Fruit fly (Drosophila melanogaster): ENCODE measurements around the gene Lsd-2.

Lsd-2 gene

dm6 chrX:15075485-15076037 lies 459 bp downstream of the Lsd-2 start:
- TF ChIP-seq pfk (GFP tag; optimal IDR thresholded peaks at IDR 0.05) (peak; percentile 84), sens (GFP tag) (no peak)

dm6 chrX:15074646-15075351 lies 1.2 kb downstream of the Lsd-2 start:
- peak; percentile 89 for TF ChIP-seq CG12942 (GFP tag; optimal IDR thresholded peaks at IDR 0.05)
- peak in 1 of 2 experiments; percentile 80 for TF ChIP-seq Eip74EF (GFP tag; optimal IDR thresholded peaks at IDR 0.05)
- peak; percentile 75 for TF ChIP-seq dati (GFP tag; IDR thresholded peaks at IDR 0.05)
- peak; percentile 91 for TF ChIP-seq pnt (GFP tag; optimal IDR thresholded peaks at IDR 0.05)
- peak; percentile 55 for TF ChIP-seq Ravus (GFP tag; IDR thresholded peaks at IDR 0.05)
- no peak for TF ChIP-seq CG15479 (GFP tag; optimal IDR thresholded peaks at IDR 0.05)
- peak; percentile 65 for TF ChIP-seq CG9437 (GFP tag; optimal IDR thresholded peaks at IDR 0.05)
- TF ChIP-seq D (optimal IDR thresholded peaks at IDR 0.05): no peak
- peak; percentile 69 for TF ChIP-seq D (GFP tag; optimal IDR thresholded peaks at IDR 0.05)
- peak; percentile 89; the same call in 2 of the 3 replicates for TF ChIP-seq CG34422 (GFP tag; IDR thresholded peaks at IDR 0.05)
- peak; percentile 64 for TF ChIP-seq exex (tag; optimal IDR thresholded peaks at IDR 0.05)
- peak; percentile 70 for TF ChIP-seq CG12071 (GFP tag; optimal IDR thresholded peaks at IDR 0.05)
- TF ChIP-seq crol (GFP tag; IDR thresholded peaks at IDR 0.05): peak; percentile 56; the same call in 1 of the 2 replicates
- TF ChIP-seq peb (GFP tag; IDR thresholded peaks at IDR 0.05): peak; percentile 33; the same call in 1 of the 2 replicates
- peak; percentile 91 for TF ChIP-seq pum (GFP tag; optimal IDR thresholded peaks at IDR 0.05)
- TF ChIP-seq Sry-β (GFP tag; optimal IDR thresholded peaks at IDR 0.05): peak; percentile 97
- peak; percentile 95 for TF ChIP-seq CG9932 (GFP tag; IDR thresholded peaks at IDR 0.05)
- TF ChIP-seq row (GFP tag; IDR thresholded peaks at IDR 0.05): peak; percentile 98
- TF ChIP-seq Sox100B (GFP tag; optimal IDR thresholded peaks at IDR 0.05): peak; percentile 84
- peak; percentile 74 for TF ChIP-seq ash1 (GFP tag; optimal IDR thresholded peaks at IDR 0.05)
- peak; percentile 71; the same call in 1 of the 2 replicates for TF ChIP-seq CkIIα-i1 (GFP tag; IDR thresholded peaks at IDR 0.05)
- peak; percentile 84 for TF ChIP-seq CG2712 (tag; optimal IDR thresholded peaks at IDR 0.05)
- TF ChIP-seq CG17385 (GFP tag; optimal IDR thresholded peaks at IDR 0.05): peak; percentile 79
- TF ChIP-seq H2.0 (GFP tag; IDR thresholded peaks at IDR 0.05): peak; percentile 84
- TF ChIP-seq MBD-R2 (GFP tag; IDR thresholded peaks at IDR 0.05): peak; percentile 60
- peak; percentile 83 for TF ChIP-seq ab (GFP tag; optimal IDR thresholded peaks at IDR 0.05)
- peak; percentile 77 for TF ChIP-seq Ssrp (tag; optimal IDR thresholded peaks at IDR 0.05)
- peak; percentile 85 for TF ChIP-seq CG12219 (GFP tag; optimal IDR thresholded peaks at IDR 0.05)
- TF ChIP-seq insv (GFP tag; optimal IDR thresholded peaks at IDR 0.05): peak; percentile 17 to 64
- peak; percentile 50 for TF ChIP-seq CG2116 (GFP tag; optimal IDR thresholded peaks at IDR 0.05)
- no peak for TF ChIP-seq bigmax (GFP tag; optimal IDR thresholded peaks at IDR 0.05)
- peak; percentile 97 for TF ChIP-seq sens (GFP tag)
- peak; percentile 84 for TF ChIP-seq dm (GFP tag; optimal IDR thresholded peaks at IDR 0.05)
- peak; percentile 77 for TF ChIP-seq tio (GFP tag; optimal IDR thresholded peaks at IDR 0.05)
- TF ChIP-seq HLH3B (GFP tag; IDR thresholded peaks at IDR 0.05): peak; percentile 85
- peak; percentile 77 for TF ChIP-seq CG7987 (GFP tag; optimal IDR thresholded peaks at IDR 0.05)
- peak; percentile 88 to 91 for TF ChIP-seq Hr51 (GFP tag; optimal IDR thresholded peaks at IDR 0.05)
- TF ChIP-seq CG6854 (GFP tag; optimal IDR thresholded peaks at IDR 0.05): peak; percentile 83
- no peak for TF ChIP-seq CG13287 (GFP tag; IDR thresholded peaks at IDR 0.05; ENCODE audit: partially characterized antibody)
- TF ChIP-seq lov (optimal IDR thresholded peaks at IDR 0.05): no peak
- TF ChIP-seq lov (GFP tag; IDR thresholded peaks at IDR 0.05): peak; percentile 80; the same call in 1 of the 3 replicates
- TF ChIP-seq CG9727 (GFP tag; optimal IDR thresholded peaks at IDR 0.05): peak; percentile 87
- peak; percentile 90 for TF ChIP-seq CG1792 (GFP tag; optimal IDR thresholded peaks at IDR 0.05)
- TF ChIP-seq Oli (tag; optimal IDR thresholded peaks at IDR 0.05): peak; percentile 87
- peak; percentile 76 for TF ChIP-seq Abd-B (GFP tag; optimal IDR thresholded peaks at IDR 0.05)
- peak; percentile 25 for TF ChIP-seq CTCF (GFP tag; optimal IDR thresholded peaks at IDR 0.05)
